Fruit fly (Drosophila melanogaster): ENCODE results near the gene Srp54.

Srp54 gene

dm6 chr2L:9912570-9913260 lies at the start of gene Srp54, which contains the start of gene Etl1 (continued):
- TF ChIP-seq CG6683 (GFP tag; optimal IDR thresholded peaks at IDR 0.05): no peak
- no peak; the same call in 3 of the 4 replicates for TF ChIP-seq Dll (GFP tag; IDR thresholded peaks at IDR 0.05; ENCODE audit: partially characterized antibody)
- TF ChIP-seq CG9609 (GFP tag; optimal IDR thresholded peaks at IDR 0.05): no peak
- no peak for TF ChIP-seq nau (GFP tag; optimal IDR thresholded peaks at IDR 0.05)
- no peak for TF ChIP-seq CG16815 (GFP tag; optimal IDR thresholded peaks at IDR 0.05)
- no peak for TF ChIP-seq her (GFP tag; optimal IDR thresholded peaks at IDR 0.05)
- no peak for TF ChIP-seq dimm (GFP tag; IDR thresholded peaks at IDR 0.05)
- TF ChIP-seq Side (GFP tag; optimal IDR thresholded peaks at IDR 0.05): no peak
- TF ChIP-seq stwl (tag; optimal IDR thresholded peaks at IDR 0.05): peak; percentile 71
- TF ChIP-seq nerfin-1 (tag; optimal IDR thresholded peaks at IDR 0.05): no peak
- peak; percentile 52 for TF ChIP-seq YL-1 (GFP tag; optimal IDR thresholded peaks at IDR 0.05)
- TF ChIP-seq CG2116 (GFP tag; optimal IDR thresholded peaks at IDR 0.05): peak; percentile 91
- no peak for TF ChIP-seq CG8765 (GFP tag; IDR thresholded peaks at IDR 0.05)
- TF ChIP-seq Hand (GFP tag; optimal IDR thresholded peaks at IDR 0.05): no peak
- TF ChIP-seq Myb (GFP tag; optimal IDR thresholded peaks at IDR 0.05): peak; percentile 6
- no peak for TF ChIP-seq ken (GFP tag; IDR thresholded peaks at IDR 0.05)
- no peak for TF ChIP-seq Six4 (GFP tag; optimal IDR thresholded peaks at IDR 0.05)
- no peak for TF ChIP-seq CG32772 (GFP tag; IDR thresholded peaks at IDR 0.05)
- no peak for TF ChIP-seq CG12236 (GFP tag; optimal IDR thresholded peaks at IDR 0.05)
- peak; percentile 75 for TF ChIP-seq trem (tag; optimal IDR thresholded peaks at IDR 0.05)
- TF ChIP-seq CG13287 (GFP tag; IDR thresholded peaks at IDR 0.05; ENCODE audit: partially characterized antibody): no peak; the same call in 1 of the 2 replicates
- TF ChIP-seq CG17359 (tag; optimal IDR thresholded peaks at IDR 0.05): no peak
- TF ChIP-seq CG14710 (tag; optimal IDR thresholded peaks at IDR 0.05): peak; percentile 72
- TF ChIP-seq ara (GFP tag; IDR thresholded peaks at IDR 0.05): no peak
- no peak for TF ChIP-seq psq (GFP tag; optimal IDR thresholded peaks at IDR 0.05)
- peak; percentile 28 for TF ChIP-seq Sry-δ (GFP tag; optimal IDR thresholded peaks at IDR 0.05)
- no peak for TF ChIP-seq Dad (GFP tag; optimal IDR thresholded peaks at IDR 0.05)
- no peak for TF ChIP-seq CG17912 (GFP tag; optimal IDR thresholded peaks at IDR 0.05)
- no peak for TF ChIP-seq CG1792 (GFP tag; optimal IDR thresholded peaks at IDR 0.05)
- TF ChIP-seq tgo (GFP tag; IDR thresholded peaks at IDR 0.05): no peak
- no peak for TF ChIP-seq CG7271 (tag; optimal IDR thresholded peaks at IDR 0.05)
- no peak for TF ChIP-seq Fer2 (tag; optimal IDR thresholded peaks at IDR 0.05)
- no peak for TF ChIP-seq oc (tag; optimal IDR thresholded peaks at IDR 0.05)
- TF ChIP-seq CG12071 (GFP tag; optimal IDR thresholded peaks at IDR 0.05): no peak
- TF ChIP-seq CG15696 (tag; optimal IDR thresholded peaks at IDR 0.05): no peak
- no peak for TF ChIP-seq trh (GFP tag; optimal IDR thresholded peaks at IDR 0.05)
- TF ChIP-seq CG8089 (GFP tag; optimal IDR thresholded peaks at IDR 0.05): no peak
- TF ChIP-seq seq (GFP tag; IDR thresholded peaks at IDR 0.05): no peak
- TF ChIP-seq gem (tag; optimal IDR thresholded peaks at IDR 0.05): peak; percentile 24
- no peak for TF ChIP-seq run (tag; optimal IDR thresholded peaks at IDR 0.05)
- 0 out of 3 replicates have a peak, but pooled peaks have one; percentile 25 for TF ChIP-seq CG34422 (GFP tag; IDR thresholded peaks at IDR 0.05)
- no peak for TF ChIP-seq CG8478 (optimal IDR thresholded peaks at IDR 0.05)
- no peak for TF ChIP-seq B-H1 (GFP tag; IDR thresholded peaks at IDR 0.05)
- TF ChIP-seq yki (optimal IDR thresholded peaks at IDR 0.05): no peak
- peak; percentile 2 for TF ChIP-seq CG4424 (GFP tag; optimal IDR thresholded peaks at IDR 0.05)
- TF ChIP-seq CG8359 (GFP tag; optimal IDR thresholded peaks at IDR 0.05; ENCODE audit: borderline replicate concordance): no peak
- TF ChIP-seq lola (GFP tag; optimal IDR thresholded peaks at IDR 0.05): no peak
- TF ChIP-seq CG15601 (tag; optimal IDR thresholded peaks at IDR 0.05): no peak
- no peak for TF ChIP-seq Sox102F (GFP tag; optimal IDR thresholded peaks at IDR 0.05)
- no peak for TF ChIP-seq CG10147 (GFP tag; optimal IDR thresholded peaks at IDR 0.05)

Measured in whole organism, embryonic.